Worm (Caenorhabditis elegans): ENCODE measurements around the gene tbb-6.

The tbb-6 gene

ce11 chrV:12291587-12291986, 30.3 kb downstream of the tbb-6 start, which contains the start of the genes srpa-68 and srh-16:
Gene srpa-68, minus strand, starts transcription at chrV:12291658.
Gene srh-16, plus strand, starts transcription at chrV:12291861.
- TF ChIP-seq ztf-25 (GFP tag; IDR thresholded peaks at IDR 0.05) (no peak), mes-4 (tag; optimal IDR thresholded peaks at IDR 0.05) (no peak), F57A8.1 (GFP tag; optimal IDR thresholded peaks at IDR 0.05) (no peak), gei-17 (GFP tag; optimal IDR thresholded peaks at IDR 0.05) (peak; percentile 35), bed-2 (GFP tag; IDR thresholded peaks at IDR 0.05) (no peak), dpl-1 (GFP tag; optimal IDR thresholded peaks at IDR 0.05) (peak; percentile 90), hmg-20 (GFP tag; IDR thresholded peaks at IDR 0.05) (peak; percentile 87), chd-7 (tag; optimal IDR thresholded peaks at IDR 0.05) (no peak), mxl-1 (tag; optimal IDR thresholded peaks at IDR 0.05) (no peak), repo-1 (tag; optimal IDR thresholded peaks at IDR 0.05) (peak; percentile 70), nhr-90 (tag; optimal IDR thresholded peaks at IDR 0.05) (peak; percentile 12), nhr-120 (GFP tag; IDR thresholded peaks at IDR 0.05) (no peak), ztf-26 (tag; optimal IDR thresholded peaks at IDR 0.05) (peak; percentile 59), ceh-91 (GFP tag; IDR thresholded peaks at IDR 0.05) (no peak), ztf-28 (GFP tag; IDR thresholded peaks at IDR 0.05) (no peak), C17E4.6 (GFP tag; IDR thresholded peaks at IDR 0.05) (peak; percentile 74; the same call in 1 of the 2 replicates), ekl-4 (GFP tag; IDR thresholded peaks at IDR 0.05) (peak; percentile 84), xnd-1 (tag; optimal IDR thresholded peaks at IDR 0.05) (peak; percentile 59), ztf-6 (GFP tag; IDR thresholded peaks at IDR 0.05) (no peak), B0336.3 (GFP tag; IDR thresholded peaks at IDR 0.05) (peak; percentile 78), nfya-2 (GFP tag; IDR thresholded peaks at IDR 0.05) (no peak), F37B4.10 (GFP tag; IDR thresholded peaks at IDR 0.05) (no peak), somi-1 (GFP tag; optimal IDR thresholded peaks at IDR 0.05) (no peak), tlf-1 (GFP tag; optimal IDR thresholded peaks at IDR 0.05) (peak; percentile 80), akir-1 (GFP tag; optimal IDR thresholded peaks at IDR 0.05) (no peak), F22D6.2 (tag; optimal IDR thresholded peaks at IDR 0.05) (peak; percentile 50), efl-1 (GFP tag; optimal IDR thresholded peaks at IDR 0.05) (peak; percentile 87), atf-7 (tag; optimal IDR thresholded peaks at IDR 0.05) (peak; percentile 36), ceh-40 (GFP tag; IDR thresholded peaks at IDR 0.05) (no peak), Y56A3A.18 (GFP tag; IDR thresholded peaks at IDR 0.05) (peak; percentile 93), rpc-1 (optimal IDR thresholded peaks at IDR 0.05) (no peak), rpc-1 (tag; optimal IDR thresholded peaks at IDR 0.05) (no peak), T07F8.4 (tag; optimal IDR thresholded peaks at IDR 0.05) (no peak), ztf-3 (GFP tag; optimal IDR thresholded peaks at IDR 0.05) (no peak), attf-3 (GFP tag; conservative IDR thresholded peaks at IDR 0.05) (peak; percentile 80), rec-8 (tag; optimal IDR thresholded peaks at IDR 0.05) (peak in 1 of 2 experiments; percentile 30), nhr-80 (tag; optimal IDR thresholded peaks at IDR 0.05) (peak; percentile 53), F52B5.7 (tag; optimal IDR thresholded peaks at IDR 0.05) (no peak), aptf-2 (GFP tag; conservative IDR thresholded peaks at IDR 0.05) (no peak), cebp-2 (GFP tag; IDR thresholded peaks at IDR 0.05) (no peak), hmg-1.2 (GFP tag; IDR thresholded peaks at IDR 0.05) (peak; percentile 65), Y53F4B.3 (GFP tag; IDR thresholded peaks at IDR 0.05) (0 out of 2 replicates have a peak, but pooled peaks have one; percentile 25), snpc-1.3 (tag; optimal IDR thresholded peaks at IDR 0.05; ENCODE audit: insufficient read depth) (peak; percentile 65), ceh-58 (GFP tag; IDR thresholded peaks at IDR 0.05) (no peak), let-607 (tag; optimal IDR thresholded peaks at IDR 0.05) (peak; percentile 82 to 94), die-1 (tag; optimal IDR thresholded peaks at IDR 0.05) (peak; percentile 23), K11D2.4 (GFP tag; IDR thresholded peaks at IDR 0.05) (peak; percentile 74; the same call in 1 of the 2 replicates), lin-26 (GFP tag; IDR thresholded peaks at IDR 0.05) (no peak), hlh-26 (GFP tag; conservative IDR thresholded peaks at IDR 0.05) (no peak), madf-8 (GFP tag; conservative IDR thresholded peaks at IDR 0.05) (no peak; the same call in 1 of the 2 replicates)
